Worm (Caenorhabditis elegans) whole organism, mixed stage, embryonic: ENCODE measurements around the gene F45E4.6.

ENCODE experiments used
- bed-3 ChIP-seq: fragments of 200-800 bp; sonication (Bioruptor generic); optimal IDR thresholded peaks from 3 replicates; lab custom pipeline; 2018; ENCODE audit warnings: mild to moderate bottlenecking, missing genetic modification characterization, moderate library complexity, missing compliant biosample characterization
- ces-1 ChIP-seq: fragments of 150-350 bp; optimal IDR thresholded peaks from 2 replicates; lab custom pipeline; 2014; ENCODE audit warnings: missing biosample characterization, missing genetic modification reagents, missing genetic modification characterization
- ham-2 ChIP-seq: fragments of 200-800 bp; sonication (Bioruptor generic); optimal IDR thresholded peaks from 2 replicates; lab custom pipeline; 2018; ENCODE audit warnings: mild to moderate bottlenecking, missing genetic modification characterization, missing compliant biosample characterization
- lin-32 ChIP-seq: fragments of 200-800 bp; sonication (Bioruptor generic); optimal IDR thresholded peaks from 2 replicates; lab custom pipeline; 2018; ENCODE audit warnings: mild to moderate bottlenecking, missing genetic modification characterization, missing compliant biosample characterization
- mls-2 ChIP-seq: sonication (generic microtip); optimal IDR thresholded peaks from 2 replicates; lab custom pipeline; 2016; ENCODE audit warnings: mild to moderate bottlenecking, missing genetic modification characterization, moderate library complexity, missing compliant biosample characterization
- nhr-12 ChIP-seq: fragments of 150-350 bp; optimal IDR thresholded peaks from 2 replicates; lab custom pipeline; 2014; ENCODE audit warnings: missing biosample characterization, missing genetic modification characterization
- nhr-237 ChIP-seq: fragments of 150-350 bp; optimal IDR thresholded peaks from 2 replicates; lab custom pipeline; 2014; ENCODE audit warnings: missing biosample characterization, missing genetic modification characterization
- nhr-28 ChIP-seq: fragments of 150-350 bp; optimal IDR thresholded peaks from 2 replicates; lab custom pipeline; 2014; ENCODE audit warnings: missing biosample characterization, missing genetic modification characterization
- unc-120 ChIP-seq: sonication (generic microtip); optimal IDR thresholded peaks from 2 replicates; lab custom pipeline; 2017; ENCODE audit warnings: missing genetic modification characterization, missing compliant biosample characterization; ENCODE audit not compliant: poor library complexity, severe bottlenecking
- zip-8 ChIP-seq: fragments of 150-350 bp; optimal IDR thresholded peaks from 2 replicates; lab custom pipeline; 2014; ENCODE audit warnings: missing biosample characterization, missing genetic modification characterization
- ztf-11 ChIP-seq: fragments of 150-350 bp; optimal IDR thresholded peaks from 2 replicates; lab custom pipeline; 2014; ENCODE audit warnings: missing biosample characterization, missing genetic modification characterization

The F45E4.6 gene

DNA sequence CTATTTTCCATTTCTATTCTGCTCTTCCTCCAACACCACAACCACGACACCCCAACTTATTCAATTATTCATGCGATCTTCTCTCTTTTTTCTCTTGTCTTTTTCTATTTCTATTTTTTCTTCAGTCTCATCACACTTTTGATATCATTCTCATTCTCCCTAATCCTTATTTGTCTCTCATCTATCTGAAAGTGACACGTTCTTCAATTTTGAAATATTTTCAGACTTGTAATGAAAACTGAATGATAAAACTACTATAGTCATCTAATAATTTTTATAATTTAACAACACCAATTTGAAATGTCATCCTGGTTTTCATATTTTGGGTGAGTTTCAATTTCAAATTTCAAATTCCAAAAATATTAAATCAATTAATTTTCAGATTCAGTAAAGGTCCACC, 43.7 kb downstream of the F45E4.6 start, which contains the start of gene cla-1:
TSS of gene cla-1 (plus strand) at position 301 of the 400 bp plus-strand sequence.
- peak; percentile 61 for TF ChIP-seq ces-1
- no peak for TF ChIP-seq ham-2 (GFP tag; lab: Kevin White, UChicago)
- TF ChIP-seq, all 35 proteins: peak for 1

- TF ChIP-seq lin-32 (GFP tag; lab: Kevin White, UChicago) (no peak), mls-2 (tag; lab: Kevin White, UChicago) (no peak), ces-1 (peak; percentile 62), bed-3 (GFP tag; lab: Kevin White, UChicago) (no peak), nhr-12 (tag; lab: Kevin White, UChicago) (no peak)
These were observed 45.4 kb downstream of the F45E4.6 start for ce11 chrIV:7586972-7587371.

DNA sequence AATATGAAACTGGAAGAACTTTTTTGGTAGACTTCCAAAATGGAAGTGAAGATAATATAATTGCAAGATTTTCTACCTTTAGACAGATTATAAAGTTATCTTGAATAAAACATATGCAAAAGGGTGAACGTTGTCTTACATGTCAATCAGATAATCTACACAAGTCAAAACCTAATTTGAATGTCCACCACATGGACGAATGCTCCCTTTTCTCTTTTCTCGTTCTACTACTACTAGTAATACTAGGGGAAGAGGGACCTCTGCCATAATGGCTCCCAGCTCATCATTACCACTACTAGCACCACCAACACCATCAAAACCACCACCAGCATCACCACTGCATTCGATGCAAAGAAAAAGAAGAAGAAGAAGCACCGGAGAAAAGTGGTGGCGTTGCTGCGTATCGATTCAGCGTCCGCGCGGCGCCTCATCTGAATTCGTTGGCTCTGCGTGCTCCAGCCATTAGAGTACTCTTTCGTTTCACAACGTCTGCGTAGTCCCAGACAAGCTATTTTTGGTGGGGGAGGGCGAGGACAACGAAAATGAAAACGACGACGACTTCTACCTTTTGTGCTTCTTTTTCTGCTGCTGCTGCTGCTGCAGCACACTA, 47.0 kb downstream of the F45E4.6 start:
- TF ChIP-seq nhr-28 = no peak
- TF ChIP-seq zip-8 (tag; lab: Kevin White, UChicago) = no peak
- TF ChIP-seq ces-1 = peak; percentile 85
- no peak for TF ChIP-seq unc-120 (tag; lab: Kevin White, UChicago)
- no peak for TF ChIP-seq ztf-11 (tag; lab: Kevin White, UChicago)
- no peak for TF ChIP-seq nhr-237 (tag; lab: Kevin White, UChicago)
